Fruit fly (Drosophila melanogaster) whole organism, adult: ENCODE data around the gene Idh3b.

Experiments
- CG11617 ChIP-seq: fragments of 200-800 bp; sonication (Bioruptor generic); optimal IDR thresholded peaks from 2 replicates; lab custom pipeline; 2017; ENCODE audit warnings: mild to moderate bottlenecking, missing biosample characterization, missing genetic modification reagents, missing genetic modification characterization
- CG12768 ChIP-seq: fragments of 200-800 bp; sonication (Bioruptor generic); optimal IDR thresholded peaks from 2 replicates; lab custom pipeline; 2017; ENCODE audit warnings: missing biosample characterization, missing genetic modification characterization, mild to moderate bottlenecking, moderate library complexity, missing genetic modification reagents
- CG14711 ChIP-seq: fragments of 200-800 bp; sonication (Bioruptor generic); optimal IDR thresholded peaks from 2 replicates; lab custom pipeline; 2018; ENCODE audit warnings: missing biosample characterization, mild to moderate bottlenecking, missing genetic modification characterization, moderate library complexity
- CG1620 ChIP-seq: fragments of 200-800 bp; sonication (Bioruptor generic); optimal IDR thresholded peaks from 2 replicates; lab custom pipeline; 2016; ENCODE audit warnings: missing biosample characterization, missing genetic modification characterization
- CG33017 ChIP-seq: fragments of 200-800 bp; sonication (Bioruptor generic); optimal IDR thresholded peaks from 2 replicates; lab custom pipeline; 2018; ENCODE audit warnings: missing biosample characterization, mild to moderate bottlenecking, missing genetic modification characterization, moderate library complexity
- CG5204 ChIP-seq: fragments of 200-800 bp; sonication (Bioruptor generic); optimal IDR thresholded peaks from 2 replicates; lab custom pipeline; 2016; ENCODE audit warnings: missing biosample characterization, missing genetic modification characterization
- CG7045 ChIP-seq: fragments of 200-800 bp; sonication (Bioruptor generic); optimal IDR thresholded peaks from 2 replicates; lab custom pipeline; 2017; ENCODE audit warnings: missing biosample characterization, mild to moderate bottlenecking, missing genetic modification characterization
- CG7101 ChIP-seq: fragments of 200-800 bp; sonication (Bioruptor generic); optimal IDR thresholded peaks from 2 replicates; lab custom pipeline; 2018; ENCODE audit warnings: missing biosample characterization, mild to moderate bottlenecking, missing genetic modification characterization, moderate library complexity
- Clk ChIP-seq: fragments of 200-800 bp; sonication (Bioruptor generic); optimal IDR thresholded peaks from 2 replicates; lab custom pipeline; 2017; ENCODE audit warnings: missing biosample characterization, missing genetic modification characterization
- Crg-1 ChIP-seq: fragments of 200-800 bp; sonication (Bioruptor generic); optimal IDR thresholded peaks from 2 replicates; lab custom pipeline; 2016; ENCODE audit warnings: missing biosample characterization, missing genetic modification characterization
- Hr96 ChIP-seq: fragments of 200-800 bp; sonication (Bioruptor generic); optimal IDR thresholded peaks from 2 replicates; lab custom pipeline; 2016; ENCODE audit warnings: missing biosample characterization, missing genetic modification characterization
- Mnt ChIP-seq: fragments of 200-800 bp; sonication (Bioruptor generic); optimal IDR thresholded peaks from 2 replicates; lab custom pipeline; 2016; ENCODE audit warnings: missing biosample characterization, mild to moderate bottlenecking, missing genetic modification characterization
- bab1 ChIP-seq: fragments of 200-800 bp; sonication (Bioruptor generic); optimal IDR thresholded peaks from 3 replicates; lab custom pipeline; 2019; ENCODE audit warnings: missing biosample characterization, mild to moderate bottlenecking, missing genetic modification characterization, moderate library complexity
- cic ChIP-seq: fragments of 200-800 bp; sonication (Bioruptor generic); optimal IDR thresholded peaks from 2 replicates; lab custom pipeline; 2017; ENCODE audit warnings: missing biosample characterization, mild to moderate bottlenecking, missing genetic modification characterization, moderate library complexity
- cnc ChIP-seq, 2 experiments: fragments of >200 bp; optimal IDR thresholded peaks; 2 replicates each; lab custom pipeline; 2017
- kay ChIP-seq: fragments of 200-800 bp; sonication (Bioruptor generic); peaks from one replicate; lab custom pipeline; 2016; ENCODE audit warnings: missing biosample characterization, missing genetic modification characterization, borderline replicate concordance
- ovo ChIP-seq: fragments of 200-800 bp; sonication (Bioruptor generic); optimal IDR thresholded peaks from 2 replicates; lab custom pipeline; 2016; ENCODE audit warnings: missing biosample characterization, missing genetic modification characterization
- pad ChIP-seq: fragments of 200-800 bp; sonication (Bioruptor generic); optimal IDR thresholded peaks from 3 replicates; lab custom pipeline; 2017; ENCODE audit warnings: missing biosample characterization, missing genetic modification characterization, mild to moderate bottlenecking, moderate library complexity, missing genetic modification reagents
- tj ChIP-seq: fragments of 200-800 bp; sonication (Bioruptor generic); optimal IDR thresholded peaks from 3 replicates; lab custom pipeline; 2017; ENCODE audit warnings: missing biosample characterization, mild to moderate bottlenecking, missing genetic modification characterization, moderate library complexity
- toe ChIP-seq: fragments of 200-800 bp; sonication (Bioruptor generic); optimal IDR thresholded peaks from 2 replicates; lab custom pipeline; 2016; ENCODE audit warnings: missing biosample characterization, missing genetic modification characterization

The Idh3b gene

DNA sequence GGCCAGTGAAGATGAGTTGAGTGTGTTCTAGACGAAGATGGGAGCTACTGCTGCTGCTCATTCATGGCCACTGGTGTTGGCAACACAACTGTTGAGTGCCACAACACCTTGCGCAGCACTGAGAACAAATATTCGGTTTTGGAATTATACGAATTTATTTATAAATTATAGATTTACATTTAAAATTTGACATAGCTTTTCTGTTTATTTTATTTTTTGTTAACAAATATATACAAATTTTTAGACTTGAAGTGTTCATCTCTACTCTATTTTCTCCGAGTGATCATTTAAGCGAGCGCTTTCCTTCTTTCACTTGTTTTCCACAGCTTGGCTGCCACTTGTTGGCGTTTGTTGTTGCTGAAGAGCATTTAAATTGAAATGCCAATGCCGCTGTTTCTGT lies 31.6 kb downstream of the Idh3b start:
- no peak for TF ChIP-seq tj (GFP tag; lab: Kevin White, UChicago)
- TF ChIP-seq Clk (GFP tag; lab: Kevin White, UChicago): no peak
- TF ChIP-seq CG7045 (GFP tag; lab: Kevin White, UChicago): no peak
- no peak for TF ChIP-seq cnc (optimal IDR thresholded peaks at IDR 0.05; lab: Kevin White, UChicago)
- TF ChIP-seq Mnt (GFP tag; lab: Kevin White, UChicago): no peak
- no peak for TF ChIP-seq CG7101 (tag; lab: Kevin White, UChicago)
- no peak for TF ChIP-seq CG33017

DNA sequence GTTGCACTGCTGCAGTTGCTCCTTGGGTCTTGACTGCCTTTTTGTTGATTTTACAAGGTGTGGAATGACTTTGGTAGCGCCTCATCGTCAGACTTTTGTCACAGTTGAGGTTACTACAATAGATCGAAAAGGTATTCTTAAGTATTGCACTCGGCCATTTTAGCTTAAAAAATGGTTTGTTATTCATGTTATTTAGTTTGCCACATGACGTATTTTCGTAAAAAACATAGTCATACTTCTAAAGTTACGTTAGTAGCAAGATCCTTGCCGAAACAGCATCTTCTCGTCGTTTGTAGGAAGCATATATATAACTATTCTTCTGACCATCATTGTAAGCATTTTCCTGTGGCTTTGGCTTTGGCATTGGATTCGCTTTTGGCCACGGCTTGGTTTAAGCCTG lies 39.8 kb downstream of the Idh3b start:
- TF ChIP-seq pad (GFP tag; lab: Kevin White, UChicago) (no peak), Hr96 (GFP tag; lab: Kevin White, UChicago) (no peak), toe (no peak), kay (GFP tag; lab: Kevin White, UChicago) (no peak), bab1 (GFP tag; lab: Kevin White, UChicago) (no peak), cic (GFP tag; lab: Kevin White, UChicago) (no peak)

DNA sequence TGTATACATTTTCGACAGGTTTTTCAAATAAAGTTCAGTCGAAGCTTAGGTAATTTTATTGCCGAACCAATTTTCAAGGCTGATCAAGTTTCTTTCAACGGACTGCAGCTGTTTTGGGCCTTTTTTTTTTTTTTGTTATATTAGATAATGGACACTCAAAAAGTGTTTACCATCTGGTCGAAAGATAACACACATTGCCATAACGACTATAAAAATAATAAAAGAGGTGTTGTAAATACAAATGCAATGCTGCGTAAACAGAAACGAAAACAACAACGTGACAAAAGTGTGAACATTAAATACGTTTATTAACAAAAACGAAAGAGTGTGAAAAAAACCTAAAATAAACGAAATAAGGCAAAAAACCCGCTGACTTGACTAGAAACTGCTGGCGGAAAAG lies 41.4 kb downstream of the Idh3b start:
- TF ChIP-seq tj (GFP tag; lab: Kevin White, UChicago): peak; percentile 82
- peak; percentile 15 for TF ChIP-seq cic (GFP tag; lab: Kevin White, UChicago)
- TF ChIP-seq CG11617 (GFP tag; lab: Kevin White, UChicago): no peak
- no peak for TF ChIP-seq CG5204 (GFP tag; lab: Kevin White, UChicago)
- no peak for TF ChIP-seq Crg-1 (GFP tag; lab: Kevin White, UChicago)
- TF ChIP-seq CG14711 (tag; lab: Kevin White, UChicago): no peak
- TF ChIP-seq Hr96 (GFP tag; lab: Kevin White, UChicago): no peak
- peak; percentile 94 for TF ChIP-seq kay (GFP tag; lab: Kevin White, UChicago)
- peak; percentile 30 for TF ChIP-seq CG7045 (GFP tag; lab: Kevin White, UChicago)
- TF ChIP-seq bab1 (GFP tag; lab: Kevin White, UChicago): no peak
- peak; percentile 19 for TF ChIP-seq CG12768 (GFP tag; lab: Kevin White, UChicago)

DNA sequence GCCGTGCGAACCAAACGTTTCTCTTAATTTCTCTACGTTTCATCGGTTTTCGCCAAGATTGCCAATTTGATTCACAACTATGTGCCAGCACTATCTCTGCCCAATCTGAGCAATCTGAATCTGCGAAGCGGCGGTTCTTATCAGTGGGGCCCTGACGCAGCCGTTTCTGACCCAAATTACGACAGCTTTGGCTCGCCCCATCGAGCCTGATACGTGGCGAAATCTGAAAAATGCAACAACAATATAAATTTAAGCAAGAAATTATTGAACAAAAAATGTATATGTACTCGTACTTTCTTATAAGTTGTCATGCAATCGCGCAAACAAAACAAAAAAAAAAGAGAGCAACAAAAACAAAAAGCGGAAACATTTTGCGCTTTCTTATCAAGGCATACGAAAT lies 42.2 kb downstream of the Idh3b start:
- TF ChIP-seq CG5204 (GFP tag; lab: Kevin White, UChicago) (no peak), tj (GFP tag; lab: Kevin White, UChicago) (peak; percentile 14), cnc (optimal IDR thresholded peaks at IDR 0.05; lab: Kevin White, UChicago) (peak in 1 of 2 experiments; percentile 14)

DNA sequence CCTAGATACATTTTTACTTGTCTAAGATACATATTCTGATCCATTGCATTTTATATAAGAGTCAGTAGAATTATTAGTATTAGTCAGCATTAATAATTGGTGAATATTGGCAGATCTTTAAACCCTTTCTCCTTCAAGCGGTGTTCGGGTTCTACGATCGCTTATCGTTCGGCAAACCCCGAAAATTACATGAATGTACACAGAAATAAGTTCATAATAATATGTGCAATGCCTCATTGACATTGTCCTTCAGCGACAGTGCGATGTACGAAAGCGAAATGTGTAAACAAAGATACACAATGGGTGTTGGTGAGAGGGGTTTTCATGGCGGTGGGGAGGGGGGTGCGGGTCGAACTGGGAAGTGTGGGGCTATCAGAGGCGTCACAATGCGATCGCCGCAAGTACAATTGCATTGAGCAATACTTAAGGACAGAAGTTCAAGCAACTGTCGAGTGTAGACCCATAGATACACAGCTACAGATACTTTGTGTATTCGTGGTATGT lies 42.8 kb downstream of the Idh3b start:
- TF ChIP-seq CG7101 (tag; lab: Kevin White, UChicago) (no peak), CG7045 (GFP tag; lab: Kevin White, UChicago) (no peak), tj (GFP tag; lab: Kevin White, UChicago) (no peak)

DNA sequence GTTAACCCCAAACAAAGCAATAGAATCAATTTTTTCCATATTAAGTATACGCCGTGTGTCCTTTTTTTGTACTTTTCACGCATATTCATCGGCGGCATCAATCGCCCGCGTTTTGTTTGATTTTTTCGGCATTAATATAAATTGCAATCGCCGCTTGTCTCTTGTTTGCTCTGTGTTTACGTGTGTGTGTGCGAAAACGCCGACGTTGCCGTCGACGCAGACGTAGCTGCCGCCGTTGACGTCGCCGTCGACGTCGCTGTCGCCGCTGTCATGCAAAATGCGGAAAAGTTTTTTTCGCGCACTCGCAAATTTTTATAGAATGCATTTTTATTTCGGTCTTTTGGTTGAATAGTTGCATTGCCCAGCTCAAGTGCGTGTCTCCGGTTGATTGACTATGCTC lies 46.2 kb downstream of the Idh3b start:
- TF ChIP-seq CG33017 (no peak), kay (GFP tag; lab: Kevin White, UChicago) (peak; percentile 68), tj (GFP tag; lab: Kevin White, UChicago) (peak; percentile 29)

DNA sequence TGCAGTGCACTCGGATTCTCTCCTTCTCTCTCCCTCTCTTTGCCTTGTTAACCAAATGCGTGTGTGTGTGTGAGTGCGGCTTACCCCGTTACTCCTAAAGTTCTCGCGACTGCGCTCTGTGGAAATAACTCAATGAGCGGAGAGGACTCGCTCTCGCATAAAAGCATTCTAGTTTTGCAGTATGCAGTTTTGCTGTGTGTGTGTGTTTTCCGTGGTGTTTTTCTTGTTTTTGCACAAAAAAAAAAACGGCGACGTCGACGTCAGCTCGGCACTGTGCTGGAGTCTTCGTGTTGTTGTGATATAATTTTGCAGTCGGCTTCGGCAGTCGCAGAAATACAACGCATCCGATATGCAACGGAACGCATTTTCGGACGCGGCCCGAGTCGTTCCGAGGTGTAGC lies 47.1 kb downstream of the Idh3b start:
- TF ChIP-seq pad (GFP tag; lab: Kevin White, UChicago) (peak; percentile 80), ovo (peak; percentile 3), CG11617 (GFP tag; lab: Kevin White, UChicago) (peak; percentile 47), CG7045 (GFP tag; lab: Kevin White, UChicago) (peak; percentile 10), CG7101 (tag; lab: Kevin White, UChicago) (peak; percentile 45), CG33017 (peak; percentile 57), Mnt (GFP tag; lab: Kevin White, UChicago) (peak; percentile 61), CG12768 (GFP tag; lab: Kevin White, UChicago) (peak; percentile 86), Hr96 (GFP tag; lab: Kevin White, UChicago) (no peak), CG14711 (tag; lab: Kevin White, UChicago) (peak; percentile 46), CG1620 (GFP tag; lab: Kevin White, UChicago) (no peak), cnc (optimal IDR thresholded peaks at IDR 0.05; lab: Kevin White, UChicago) (no peak), Clk (GFP tag; lab: Kevin White, UChicago) (no peak), tj (GFP tag; lab: Kevin White, UChicago) (peak; percentile 78), bab1 (GFP tag; lab: Kevin White, UChicago) (peak; percentile 55), cic (GFP tag; lab: Kevin White, UChicago) (peak; percentile 83), toe (no peak), kay (GFP tag; lab: Kevin White, UChicago) (no peak), Crg-1 (GFP tag; lab: Kevin White, UChicago) (no peak), CG5204 (GFP tag; lab: Kevin White, UChicago) (no peak)
